Worm (Caenorhabditis elegans) whole organism, L1 larva: ENCODE measurements around the gene D1005.6.

Experiments
- lsy-2 ChIP-seq, 2 experiments: fragments of 150-350 bp; optimal IDR thresholded peaks; 2 replicates each; lab custom pipeline; 2014; ENCODE audit warnings: missing biosample characterization in 2 of 2, missing genetic modification characterization in 2 of 2
- nhr-11 ChIP-seq: fragments of 150-350 bp; optimal IDR thresholded peaks from 2 replicates; lab custom pipeline; 2014; ENCODE audit warnings: missing biosample characterization, missing genetic modification characterization
- nhr-77 ChIP-seq: fragments of 150-350 bp; optimal IDR thresholded peaks from 2 replicates; lab custom pipeline; 2014; ENCODE audit warnings: missing biosample characterization, missing genetic modification characterization
- nhr-84 ChIP-seq: sonication (generic microtip); optimal IDR thresholded peaks from 2 replicates; lab custom pipeline; 2017; ENCODE audit warnings: missing biosample characterization, missing genetic modification characterization
- snu-23 ChIP-seq: sonication (generic microtip); optimal IDR thresholded peaks from 2 replicates; lab custom pipeline; 2016; ENCODE audit warnings: missing genetic modification characterization, missing compliant biosample characterization

ce11 chrX:1456350-1457080, 8.1 kb downstream of the D1005.6 start:
- TF ChIP-seq nhr-84 (no peak), lsy-2 (tag; optimal IDR thresholded peaks at IDR 0.05; lab: Kevin White, UChicago) (peak; percentile 30 to 69), nhr-11 (no peak), nhr-77 (peak; percentile 23), snu-23 (GFP tag; lab: Kevin White, UChicago) (peak; percentile 68)
